Fruit fly (Drosophila melanogaster) S2 (cell line): ENCODE results near the gene CG3149.

Experiments used
- CG8478 ChIP-seq: fragments of >200 bp; optimal IDR thresholded peaks from 2 replicates; lab custom pipeline; 2018
- CTCF ChIP-seq, 2 experiments: fragments of >200 bp; optimal IDR thresholded peaks; 2 replicates each; lab custom pipeline; 2018

- TF ChIP-seq CG8478 (lab: Kevin White, UChicago) (no peak), CTCF (optimal IDR thresholded peaks at IDR 0.05; lab: Kevin White, UChicago) (no peak)
These were observed 23.5 kb upstream of the CG3149 start for dm6 chrX:5718476-5719012.
